Fruit fly (Drosophila melanogaster): Measurements from ENCODE around the gene IntS10.

dm6 chr3L:3783436-3783835 is 23.1 kb upstream of the IntS10 start:
- TF ChIP-seq salr (GFP tag; optimal IDR thresholded peaks at IDR 0.05), result no peak
- no peak for TF ChIP-seq Met (GFP tag; optimal IDR thresholded peaks at IDR 0.05)
- no peak for TF ChIP-seq Sox102F (GFP tag; optimal IDR thresholded peaks at IDR 0.05)
- TF ChIP-seq Lpt (GFP tag; optimal IDR thresholded peaks at IDR 0.05), result no peak
- no peak for TF ChIP-seq CG1621 (tag; optimal IDR thresholded peaks at IDR 0.05)
- no peak for TF ChIP-seq Hr39 (GFP tag; optimal IDR thresholded peaks at IDR 0.05)
- TF ChIP-seq Hr4 (GFP tag; optimal IDR thresholded peaks at IDR 0.05), result no peak
- no peak for TF ChIP-seq CG6276 (GFP tag; optimal IDR thresholded peaks at IDR 0.05)
- TF ChIP-seq Gug (GFP tag; IDR thresholded peaks at IDR 0.05), result no peak
- TF ChIP-seq Sox15 (GFP tag; optimal IDR thresholded peaks at IDR 0.05), result no peak
- no peak for TF ChIP-seq CG3032 (tag; optimal IDR thresholded peaks at IDR 0.05)
- TF ChIP-seq esn (GFP tag; optimal IDR thresholded peaks at IDR 0.05), result no peak
- no peak for TF ChIP-seq net (GFP tag; optimal IDR thresholded peaks at IDR 0.05)

All from whole organism, prepupa.